Worm (Caenorhabditis elegans): ENCODE data around the gene C27D6.12.

- TF ChIP-seq sox-4 (tag; optimal IDR thresholded peaks at IDR 0.05) (no peak), ama-1 (optimal IDR thresholded peaks at IDR 0.05) (no peak), pqm-1 (tag; optimal IDR thresholded peaks at IDR 0.05) (no peak), tbx-2 (tag; optimal IDR thresholded peaks at IDR 0.05) (no peak), pha-4 (tag; optimal IDR thresholded peaks at IDR 0.05) (no peak), hlh-30 (tag; optimal IDR thresholded peaks at IDR 0.05; ENCODE audit: insufficient read depth) (no peak), F13H6.1 (tag; optimal IDR thresholded peaks at IDR 0.05) (no peak), madf-2 (tag; optimal IDR thresholded peaks at IDR 0.05) (no peak), hlh-13 (GFP tag; optimal IDR thresholded peaks at IDR 0.05) (no peak), ceh-19 (GFP tag; optimal IDR thresholded peaks at IDR 0.05) (no peak), dve-1 (tag; optimal IDR thresholded peaks at IDR 0.05) (no peak), unc-3 (GFP tag; conservative IDR thresholded peaks at IDR 0.05) (no peak), unc-3 (tag; optimal IDR thresholded peaks at IDR 0.05) (no peak), ceh-24 (tag; optimal IDR thresholded peaks at IDR 0.05) (no peak), unc-86 (tag; optimal IDR thresholded peaks at IDR 0.05) (no peak)
Observed at ce11 chrII:5180272-5180671, 2.5 kb upstream of the C27D6.12 start.

All from whole organism, late embryonic.